Worm (Caenorhabditis elegans): Measurements from ENCODE around the gene K12H6.7.

DNA sequence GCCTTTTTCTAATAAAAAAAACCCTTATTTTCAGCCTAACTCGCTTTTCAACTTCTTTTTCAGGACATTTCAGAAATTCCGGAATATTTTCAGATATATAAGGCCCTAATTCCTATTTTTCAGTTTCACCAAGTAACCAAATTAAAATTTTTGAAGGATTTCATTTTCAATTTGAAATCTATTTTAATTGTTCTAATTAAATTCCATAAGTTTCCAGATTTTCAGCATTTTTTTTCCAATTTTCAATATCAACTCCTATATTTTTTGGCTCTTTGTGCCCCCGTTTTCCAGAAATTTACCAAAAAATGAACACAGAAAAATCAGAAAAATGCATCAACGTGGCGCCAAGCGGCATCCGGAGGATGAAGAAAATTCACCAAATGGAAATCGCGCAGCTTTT, 38.0 kb upstream of the K12H6.7 start, which contains the start of gene Y110A2AL.1:
- no peak for TF ChIP-seq fos-1 (tag; optimal IDR thresholded peaks at IDR 0.05)
- no peak for TF ChIP-seq unc-62 (GFP tag; optimal IDR thresholded peaks at IDR 0.05)
- TF ChIP-seq nhr-12 (tag; optimal IDR thresholded peaks at IDR 0.05) = no peak
- TF ChIP-seq skn-1 (tag; optimal IDR thresholded peaks at IDR 0.05) = no peak
- no peak for TF ChIP-seq C16A3.4 (tag; optimal IDR thresholded peaks at IDR 0.05)
- no peak for TF ChIP-seq ceh-82 (tag; optimal IDR thresholded peaks at IDR 0.05)
- TF ChIP-seq lin-39 (tag; optimal IDR thresholded peaks at IDR 0.05) = no peak
